Worm (Caenorhabditis elegans): ENCODE results near the gene T13F2.2.
"Not testable (repeated sequence)": the region's sequence is repeated elsewhere in the genome, so short reads cannot be mapped to it uniquely, and the experiment has no call there.

T13F2.2 gene

DNA sequence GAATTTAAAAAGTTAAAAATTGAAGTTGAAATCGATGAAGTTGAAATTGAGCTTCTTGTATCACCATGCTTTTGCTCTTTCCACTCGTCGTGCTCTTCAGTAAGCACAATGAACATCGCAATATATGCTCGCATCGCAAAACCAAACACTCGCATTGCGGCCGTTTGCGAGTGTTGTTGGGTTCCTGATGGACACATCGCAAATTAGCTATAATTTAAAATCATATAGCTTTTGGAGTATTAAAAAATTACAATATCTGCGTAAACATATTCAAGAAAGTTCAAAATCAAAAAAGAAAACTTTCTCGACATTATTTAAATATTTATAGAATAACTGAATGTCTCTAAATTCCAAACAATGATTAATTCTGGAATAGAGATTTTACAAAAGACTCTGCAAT is 44.9 kb upstream of the T13F2.2 start, which contains the start of gene K07F5.17:
Gene K07F5.17 (plus strand): TSS at position 301 of the 400 bp plus-strand sequence.
- no peak for TF ChIP-seq ztf-4 (tag; optimal IDR thresholded peaks at IDR 0.05)
- TF ChIP-seq ZK546.5 (tag; optimal IDR thresholded peaks at IDR 0.05) = no peak
- TF ChIP-seq aly-2 (tag; optimal IDR thresholded peaks at IDR 0.05) = no peak
- no peak for TF ChIP-seq elt-3 (tag; optimal IDR thresholded peaks at IDR 0.05)
- TF ChIP-seq lin-11 (tag; optimal IDR thresholded peaks at IDR 0.05) = no peak
- TF ChIP-seq ama-1 (optimal IDR thresholded peaks at IDR 0.05) = no peak
- TF ChIP-seq F13H6.1 (tag; optimal IDR thresholded peaks at IDR 0.05) = no peak
- TF ChIP-seq nhr-10 (tag; optimal IDR thresholded peaks at IDR 0.05) = no peak
- no peak for TF ChIP-seq blmp-1 (tag; optimal IDR thresholded peaks at IDR 0.05; ENCODE audit: insufficient read depth)
- TF ChIP-seq sma-9 (GFP tag; optimal IDR thresholded peaks at IDR 0.05) = no peak
- no peak for TF ChIP-seq sma-9 (tag; optimal IDR thresholded peaks at IDR 0.05)
- TF ChIP-seq ztf-1 (GFP tag; conservative IDR thresholded peaks at IDR 0.05) = no peak
- TF ChIP-seq peb-1 (tag; optimal IDR thresholded peaks at IDR 0.05) = no peak
- TF ChIP-seq nhr-11 (tag; optimal IDR thresholded peaks at IDR 0.05) = no peak
- no peak for TF ChIP-seq nhr-129 (tag; optimal IDR thresholded peaks at IDR 0.05)
- no peak for TF ChIP-seq nhr-21 (tag; optimal IDR thresholded peaks at IDR 0.05)
- TF ChIP-seq egl-27 (tag; optimal IDR thresholded peaks at IDR 0.05) = no peak
- TF ChIP-seq sem-4 (tag; optimal IDR thresholded peaks at IDR 0.05) = no peak

DNA sequence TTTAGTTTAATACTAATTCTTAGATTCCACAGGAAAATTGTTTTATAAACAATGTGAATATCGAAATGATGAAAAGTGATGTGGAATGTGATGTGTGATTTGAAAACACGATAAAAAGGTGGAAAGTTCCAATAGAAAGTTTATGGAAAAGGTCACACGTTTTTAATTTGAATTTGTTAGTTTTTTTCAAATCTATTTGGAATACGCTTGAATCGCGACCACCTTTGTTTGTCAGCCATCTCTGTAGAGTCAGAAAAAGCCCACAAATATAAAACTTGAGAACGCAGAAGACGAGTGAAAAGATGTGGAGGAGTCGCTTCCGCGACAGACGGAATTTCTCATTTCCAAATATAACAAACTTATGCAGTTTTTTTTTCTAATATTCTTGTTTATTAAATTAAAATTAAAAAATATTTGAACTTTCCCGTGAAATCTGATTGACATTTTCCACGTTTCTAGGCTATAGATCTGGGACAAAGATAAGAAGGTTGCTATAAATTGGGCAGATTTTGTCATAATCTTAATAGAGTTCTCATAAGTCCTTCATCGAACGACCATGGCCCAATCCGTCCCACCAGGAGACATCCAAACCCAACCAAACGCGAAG is 43.9 kb upstream of the T13F2.2 start, which contains the start of the genes kin-24 and msp-56:
Gene kin-24 (minus strand): TSS at position 101 of the 607 bp plus-strand sequence.
Gene msp-56 (plus strand): TSS at position 557 of the 607 bp plus-strand sequence.
- TF ChIP-seq sma-9 (GFP tag; optimal IDR thresholded peaks at IDR 0.05) = no peak
- no peak for TF ChIP-seq sma-9 (tag; optimal IDR thresholded peaks at IDR 0.05)
- TF ChIP-seq nhr-11 (tag; optimal IDR thresholded peaks at IDR 0.05) = no peak
- no peak for TF ChIP-seq mbf-1 (tag; optimal IDR thresholded peaks at IDR 0.05)
- no peak for TF ChIP-seq dmd-4 (tag; optimal IDR thresholded peaks at IDR 0.05)

DNA sequence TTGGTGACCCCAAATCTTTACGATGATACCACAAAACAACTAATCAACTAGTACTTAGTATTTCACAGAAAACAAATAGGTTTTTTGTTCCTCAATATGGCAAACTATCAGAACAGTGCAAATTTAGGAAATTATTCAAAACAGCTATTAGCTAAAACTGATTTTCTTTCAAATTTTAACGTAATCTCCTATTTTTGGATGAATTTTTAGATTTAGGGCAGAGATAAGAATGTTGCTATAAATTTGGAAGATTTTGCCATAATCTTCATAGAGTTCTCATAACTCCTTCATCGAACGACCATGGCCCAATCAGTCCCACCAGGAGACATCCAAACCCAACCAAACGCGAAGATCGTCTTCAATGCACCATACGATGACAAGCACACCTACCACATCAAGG is 40.2 kb upstream of the T13F2.2 start, which contains the start of gene msp-10:
Gene msp-10 (plus strand): TSS at position 301 of the 400 bp plus-strand sequence.
- TF ChIP-seq unc-39, peb-1, R02D3.7 (tag; optimal IDR thresholded peaks at IDR 0.05): not testable (repeated sequence)

DNA sequence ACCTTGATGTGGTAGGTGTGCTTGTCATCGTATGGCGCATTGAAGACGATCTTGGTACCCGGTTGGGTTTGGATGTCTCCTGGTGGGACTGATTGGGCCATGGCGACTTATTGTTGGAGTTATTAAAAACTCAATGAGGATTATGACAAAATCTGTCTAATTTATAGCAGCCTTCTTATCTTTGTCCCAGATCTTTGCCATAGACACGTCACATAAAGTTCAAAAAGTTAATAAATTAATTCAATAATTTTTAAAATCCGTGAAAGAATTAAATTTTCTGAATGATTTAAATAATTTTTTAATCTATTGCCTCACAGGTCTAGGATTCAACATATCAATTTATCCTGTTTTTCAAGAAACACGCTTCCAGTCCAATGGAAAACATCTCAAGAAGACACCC is 39.2 kb upstream of the T13F2.2 start, which contains the start of gene msp-81:
Gene msp-81 (minus strand): TSS at position 101 of the 400 bp plus-strand sequence.
- TF ChIP-seq aly-2 (tag; optimal IDR thresholded peaks at IDR 0.05) (no peak), lin-13 (GFP tag; optimal IDR thresholded peaks at IDR 0.05) (no peak), gmeb-1 (tag; optimal IDR thresholded peaks at IDR 0.05) (no peak), nhr-77 (tag; optimal IDR thresholded peaks at IDR 0.05) (no peak), ZK546.5 (tag; optimal IDR thresholded peaks at IDR 0.05) (no peak), nhr-129 (tag; optimal IDR thresholded peaks at IDR 0.05) (no peak), nhr-25 (tag; optimal IDR thresholded peaks at IDR 0.05) (no peak), zag-1 (tag; optimal IDR thresholded peaks at IDR 0.05) (no peak), nhr-11 (tag; optimal IDR thresholded peaks at IDR 0.05) (no peak), nhr-21 (tag; optimal IDR thresholded peaks at IDR 0.05) (no peak), elt-1 (tag; optimal IDR thresholded peaks at IDR 0.05) (no peak), skn-1 (tag; optimal IDR thresholded peaks at IDR 0.05) (no peak), F13H6.1 (tag; optimal IDR thresholded peaks at IDR 0.05) (no peak), egl-27 (tag; optimal IDR thresholded peaks at IDR 0.05) (no peak), lin-11 (tag; optimal IDR thresholded peaks at IDR 0.05) (no peak), nhr-12 (tag; optimal IDR thresholded peaks at IDR 0.05) (no peak)

DNA sequence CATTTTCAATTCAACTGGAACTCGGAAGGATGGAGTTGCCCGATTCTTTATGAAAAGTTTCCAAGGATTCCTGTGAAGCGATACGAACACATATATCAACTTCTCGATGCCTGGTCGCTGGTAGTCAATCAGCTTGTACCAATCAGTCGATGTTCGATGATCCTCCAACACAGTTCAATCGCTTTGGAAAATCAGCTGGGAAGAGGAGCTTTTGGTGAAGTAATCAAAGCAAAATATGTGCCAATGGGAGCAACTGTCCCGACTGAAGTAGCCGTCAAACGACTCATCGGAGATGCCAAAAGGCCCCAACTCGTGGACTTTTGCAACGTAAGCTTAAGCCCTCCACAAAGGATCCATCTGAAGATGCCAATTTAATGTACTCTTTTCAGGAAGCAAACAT is 36.2 kb upstream of the T13F2.2 start:
- TF ChIP-seq F13H6.1 (tag; optimal IDR thresholded peaks at IDR 0.05) (no peak), ceh-16 (tag; optimal IDR thresholded peaks at IDR 0.05) (no peak), unc-62 (GFP tag; optimal IDR thresholded peaks at IDR 0.05) (no peak), ztf-1 (GFP tag; conservative IDR thresholded peaks at IDR 0.05) (no peak), C34F6.9 (tag; optimal IDR thresholded peaks at IDR 0.05) (no peak), zag-1 (tag; optimal IDR thresholded peaks at IDR 0.05) (no peak), ZK546.5 (tag; optimal IDR thresholded peaks at IDR 0.05) (no peak), lin-39 (tag; optimal IDR thresholded peaks at IDR 0.05) (no peak)

Measured in whole organism, L2 larva.